Fruit fly (Drosophila melanogaster) S2 (cell line): ENCODE measurements around the gene Sfp24Bd.

ENCODE experiments used
- CG8478 ChIP-seq: fragments of >200 bp; optimal IDR thresholded peaks from 2 replicates; lab custom pipeline; 2018
- CTCF ChIP-seq, 2 experiments: fragments of >200 bp; optimal IDR thresholded peaks; 2 replicates each; lab custom pipeline; 2018

DNA sequence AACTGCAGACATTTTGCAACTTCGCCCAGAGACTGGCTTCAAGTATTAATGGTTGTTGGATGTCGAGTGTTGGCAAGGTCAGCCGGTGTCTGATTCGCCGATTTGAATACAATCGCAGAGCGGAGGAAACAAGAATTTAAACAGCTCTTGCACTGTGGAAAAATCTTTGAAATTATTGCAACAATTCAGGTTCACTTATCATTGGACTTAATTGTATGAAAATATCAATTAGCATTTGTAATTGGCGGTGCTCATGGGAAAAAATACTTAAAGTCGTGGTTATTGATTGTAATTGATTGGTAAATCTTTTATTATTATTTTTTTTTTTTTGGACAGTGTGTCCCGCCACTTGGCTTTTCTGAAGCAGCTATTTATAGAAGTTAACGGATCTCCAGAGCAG is 39.5 kb downstream of the Sfp24Bd start:
- TF ChIP-seq CG8478 (lab: Kevin White, UChicago) (no peak), CTCF (optimal IDR thresholded peaks at IDR 0.05; lab: Kevin White, UChicago) (no peak)
